Fruit fly (Drosophila melanogaster) whole organism, prepupa: Measurements from ENCODE around the gene Ipo9.

Experiments
- CG3919 ChIP-seq: fragments of 200-800 bp; sonication (Bioruptor generic); optimal IDR thresholded peaks from 3 replicates; lab custom pipeline; 2016; ENCODE audit warnings: missing biosample characterization, missing genetic modification characterization
- Sox15 ChIP-seq: fragments of 200-800 bp; sonication (Bioruptor generic); optimal IDR thresholded peaks from 3 replicates; lab custom pipeline; 2016; ENCODE audit warnings: missing biosample characterization, missing genetic modification characterization
- salr ChIP-seq, 2 experiments: fragments of 200-800 bp; sonication (Bioruptor generic); optimal IDR thresholded peaks; 3 replicates each; lab custom pipeline; 2016 to 2018; ENCODE audit warnings: missing biosample characterization in 2 of 2, missing genetic modification characterization in 2 of 2, mild to moderate bottlenecking in 1 of 2

DNA sequence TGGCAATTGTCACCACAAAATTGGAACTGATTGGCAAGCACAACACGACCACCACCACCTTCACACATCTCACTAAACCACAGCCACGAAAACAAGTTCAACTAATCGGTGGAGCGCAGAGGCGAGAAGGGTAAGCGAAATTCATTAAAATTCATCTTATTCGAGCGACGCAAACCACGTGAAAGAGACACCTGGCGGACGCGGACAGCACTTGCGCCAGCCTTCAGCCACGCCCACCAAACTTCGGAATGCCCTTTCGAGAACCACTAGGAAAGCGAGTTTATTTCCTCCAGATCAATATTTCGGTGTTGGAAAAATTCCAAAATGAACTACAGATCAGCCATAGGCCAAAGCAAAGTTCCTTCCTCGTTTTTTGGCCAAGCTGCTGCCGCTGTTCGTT, 16.8 kb upstream of the Ipo9 start:
- TF ChIP-seq CG3919 (GFP tag; lab: Kevin White, UChicago) (no peak), salr (GFP tag; optimal IDR thresholded peaks at IDR 0.05; lab: Kevin White, UChicago) (no peak), Sox15 (GFP tag; lab: Kevin White, UChicago) (no peak)
